Worm (Caenorhabditis elegans) whole organism, young adult: Measurements from ENCODE around the gene C02F5.12.

Experiments
- C17E4.6 ChIP-seq: fragments of 200-800 bp; sonication (Bioruptor generic); IDR thresholded peaks from 2 replicates; pipeline ENCODE4 v1.3.6; 2022; ENCODE audit warnings: missing genetic modification reagents, missing genetic modification characterization, missing compliant biosample characterization
- F52B5.7 ChIP-seq: sonication (generic microtip); optimal IDR thresholded peaks from 2 replicates; lab custom pipeline; 2016; ENCODE audit warnings: mild to moderate bottlenecking, missing genetic modification characterization, missing compliant biosample characterization
- F57C9.4 ChIP-seq: sonication (generic microtip); optimal IDR thresholded peaks from 2 replicates; lab custom pipeline; 2017; ENCODE audit warnings: mild to moderate bottlenecking, missing genetic modification characterization, missing compliant biosample characterization
- Y56A3A.18 ChIP-seq: fragments of 200-800 bp; sonication (Bioruptor generic); IDR thresholded peaks from 2 replicates; pipeline ENCODE4 v1.3.6; 2022; ENCODE audit warnings: missing genetic modification reagents, missing genetic modification characterization, missing compliant biosample characterization
- attf-5 ChIP-seq: fragments of 200-800 bp; sonication (Bioruptor generic); optimal IDR thresholded peaks from 2 replicates; lab custom pipeline; 2018; ENCODE audit warnings: mild to moderate bottlenecking, missing genetic modification characterization, missing compliant biosample characterization
- ccch-3 ChIP-seq: fragments of 200-800 bp; sonication (Bioruptor generic); optimal IDR thresholded peaks from 2 replicates; lab custom pipeline; 2018; ENCODE audit warnings: mild to moderate bottlenecking, missing genetic modification characterization, missing compliant biosample characterization
- ceh-27 ChIP-seq: fragments of 200-800 bp; sonication (Bioruptor generic); optimal IDR thresholded peaks from 2 replicates; lab custom pipeline; 2018; ENCODE audit warnings: mild to moderate bottlenecking, missing genetic modification characterization, moderate library complexity, missing compliant biosample characterization
- ceh-91 ChIP-seq: fragments of 200-800 bp; sonication (Bioruptor generic); IDR thresholded peaks from 2 replicates; pipeline ENCODE4 v1.3.6; 2022; ENCODE audit warnings: missing genetic modification reagents, missing genetic modification characterization, missing compliant biosample characterization
- egl-18 ChIP-seq: fragments of 200-800 bp; sonication (Bioruptor generic); IDR thresholded peaks from 2 replicates; pipeline ENCODE4 v1.3.6; 2022; ENCODE audit warnings: missing genetic modification reagents, missing genetic modification characterization, missing compliant biosample characterization
- ekl-4 ChIP-seq: fragments of 200-800 bp; sonication (Bioruptor generic); IDR thresholded peaks from 2 replicates; pipeline ENCODE4 v1.3.6; 2022; ENCODE audit warnings: missing genetic modification reagents, missing genetic modification characterization, missing compliant biosample characterization
- gei-17 ChIP-seq: fragments of 200-800 bp; sonication (Bioruptor generic); optimal IDR thresholded peaks from 2 replicates; lab custom pipeline; 2018; ENCODE audit warnings: mild to moderate bottlenecking, missing genetic modification characterization, missing compliant biosample characterization
- him-1 ChIP-seq: sonication (generic microtip); optimal IDR thresholded peaks from 2 replicates; lab custom pipeline; 2016; ENCODE audit warnings: missing genotype, missing genetic modification reagents, missing genetic modification characterization, missing compliant biosample characterization
- hlh-26 ChIP-seq: fragments of 200-800 bp; sonication (Bioruptor generic); conservative IDR thresholded peaks from 2 replicates; pipeline ENCODE4 v1.3.6; 2022; ENCODE audit warnings: missing genetic modification reagents, missing genetic modification characterization, missing compliant biosample characterization
- hmg-1.2 ChIP-seq: fragments of 200-800 bp; sonication (Bioruptor generic); IDR thresholded peaks from 2 replicates; pipeline ENCODE4 v1.3.6; 2022; ENCODE audit warnings: missing genetic modification reagents, missing genetic modification characterization, missing compliant biosample characterization
- hmg-20 ChIP-seq: fragments of 200-800 bp; sonication (Bioruptor generic); IDR thresholded peaks from 2 replicates; pipeline ENCODE4 v1.3.6; 2022; ENCODE audit warnings: missing genetic modification reagents, missing genetic modification characterization, missing compliant biosample characterization
- lsl-1 ChIP-seq: fragments of 200-800 bp; sonication (Bioruptor generic); optimal IDR thresholded peaks from 2 replicates; lab custom pipeline; 2018; ENCODE audit warnings: mild to moderate bottlenecking, missing genetic modification characterization, moderate library complexity, missing compliant biosample characterization
- lsy-27 ChIP-seq: sonication (generic microtip); optimal IDR thresholded peaks from 2 replicates; lab custom pipeline; 2017; ENCODE audit warnings: missing genetic modification characterization, mild to moderate bottlenecking, missing compliant biosample characterization, antibody characterized with exemption, missing genotype, borderline replicate concordance; ENCODE audit not compliant: insufficient read depth
- madf-10 ChIP-seq: sonication (generic microtip); optimal IDR thresholded peaks from 2 replicates; lab custom pipeline; 2016; ENCODE audit warnings: mild to moderate bottlenecking, missing genetic modification characterization, missing compliant biosample characterization
- madf-3 ChIP-seq: fragments of 200-800 bp; sonication (Bioruptor generic); IDR thresholded peaks from 2 replicates; pipeline ENCODE4 v1.3.6; 2022; ENCODE audit warnings: missing genetic modification reagents, missing genetic modification characterization, missing compliant biosample characterization
- madf-8 ChIP-seq: fragments of 200-800 bp; sonication (Bioruptor generic); conservative IDR thresholded peaks from 2 replicates; pipeline ENCODE4 v1.3.6; 2022; ENCODE audit warnings: missing genetic modification reagents, missing genetic modification characterization, missing compliant biosample characterization
- nfya-1 ChIP-seq: sonication (generic microtip); optimal IDR thresholded peaks from 2 replicates; lab custom pipeline; 2017; ENCODE audit warnings: antibody characterized with exemption, missing compliant biosample characterization, missing genetic modification characterization, borderline replicate concordance; ENCODE audit not compliant: insufficient read depth
- nhr-90 ChIP-seq: sonication (generic microtip); optimal IDR thresholded peaks from 2 replicates; lab custom pipeline; 2016; ENCODE audit warnings: missing genotype, mild to moderate bottlenecking, missing genetic modification characterization, missing compliant biosample characterization
- pha-4 ChIP-seq: fragments of 150-350 bp; sonication (generic microtip); optimal IDR thresholded peaks from 2 replicates; lab custom pipeline; 2014; ENCODE audit warnings: missing biosample characterization, missing genetic modification reagents, missing genetic modification characterization
- somi-1 ChIP-seq: fragments of 200-800 bp; sonication (Bioruptor generic); optimal IDR thresholded peaks from 2 replicates; lab custom pipeline; 2018; ENCODE audit warnings: mild to moderate bottlenecking, missing genetic modification characterization, missing compliant biosample characterization
- tbp1 ChIP-seq: fragments of 200-800 bp; sonication (Bioruptor generic); optimal IDR thresholded peaks from 2 replicates; lab custom pipeline; 2018; ENCODE audit warnings: mild to moderate bottlenecking, missing genetic modification characterization, missing compliant biosample characterization
- unc-62 ChIP-seq: fragments of 150-350 bp; optimal IDR thresholded peaks from 2 replicates; lab custom pipeline; 2014; ENCODE audit warnings: missing biosample characterization, missing genetic modification reagents, missing genetic modification characterization
- xnd-1 ChIP-seq: sonication (generic microtip); optimal IDR thresholded peaks from 2 replicates; lab custom pipeline; 2016; ENCODE audit warnings: missing genotype, missing genetic modification reagents, missing genetic modification characterization, missing compliant biosample characterization
- ztf-3 ChIP-seq: fragments of 200-800 bp; sonication (Bioruptor generic); optimal IDR thresholded peaks from 2 replicates; lab custom pipeline; 2018; ENCODE audit warnings: mild to moderate bottlenecking, missing genetic modification characterization, missing compliant biosample characterization

C02F5.12 gene

ce11 chrIII:8201117-8201516 is 41.7 kb downstream of the C02F5.12 start, which contains the start of gene unc-36 (continued):
- no peak for TF ChIP-seq tbp1 (GFP tag; lab: Kevin White, UChicago)
- TF ChIP-seq F52B5.7 (tag; lab: Kevin White, UChicago) = no peak
- no peak for TF ChIP-seq ekl-4 (GFP tag; lab: Robert Waterston, UW)
- no peak for TF ChIP-seq gei-17
- no peak for TF ChIP-seq nhr-90 (tag; lab: Kevin White, UChicago)
- TF ChIP-seq, all 124 proteins: peak for 0

- TF ChIP-seq Y56A3A.18 (GFP tag; lab: Robert Waterston, UW) (no peak), attf-5 (GFP tag; lab: Kevin White, UChicago) (no peak), ztf-3 (GFP tag; lab: Kevin White, UChicago) (no peak), ccch-3 (GFP tag; lab: Kevin White, UChicago) (no peak), hmg-20 (no peak), lsy-27 (tag; lab: Kevin White, UChicago) (no peak), ceh-27 (GFP tag; lab: Kevin White, UChicago) (no peak), nfya-1 (tag; lab: Kevin White, UChicago) (no peak), madf-3 (GFP tag; lab: Robert Waterston, UW) (no peak), hlh-26 (GFP tag; lab: Robert Waterston, UW) (no peak), somi-1 (no peak), C17E4.6 (GFP tag; lab: Robert Waterston, UW) (no peak), him-1 (tag; lab: Kevin White, UChicago) (no peak), unc-62 (no peak), madf-8 (GFP tag; lab: Robert Waterston, UW) (no peak), F57C9.4 (tag; lab: Kevin White, UChicago) (no peak), ceh-91 (GFP tag; lab: Robert Waterston, UW) (no peak), egl-18 (GFP tag; lab: Robert Waterston, UW) (no peak), pha-4 (tag; lab: Kevin White, UChicago) (no peak)
- TF ChIP-seq, all 124 proteins: peak for 0
Measured at ce11 chrIII:8199060-8199459, 43.8 kb downstream of the C02F5.12 start.

DNA sequence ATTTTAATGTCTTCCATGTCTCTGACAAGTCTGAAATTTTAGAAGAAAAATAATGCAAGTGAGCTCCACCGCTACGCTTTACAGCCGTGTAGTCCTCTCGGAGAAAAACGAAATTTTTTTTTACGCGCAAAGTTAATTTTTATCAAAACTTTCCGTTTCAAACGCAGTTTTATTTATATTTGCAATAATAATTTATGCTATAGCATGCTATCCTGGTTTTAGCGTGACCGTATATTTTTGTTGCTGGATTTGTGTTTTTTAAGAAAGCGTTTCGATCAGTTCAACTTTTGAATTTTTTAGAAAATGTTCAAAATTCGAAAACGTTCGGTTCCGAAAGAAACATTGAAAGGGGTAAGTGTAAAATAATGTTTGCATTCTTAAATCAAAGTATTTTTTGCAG is 51.1 kb downstream of the C02F5.12 start, which contains the start of gene C50C3.1:
Gene C50C3.1, plus strand, starts transcription at position 301 of the 400 bp plus-strand sequence.
- TF ChIP-seq hmg-20 = no peak
- TF ChIP-seq xnd-1 (tag; lab: Kevin White, UChicago) = no peak
- no peak for TF ChIP-seq somi-1
- no peak for TF ChIP-seq madf-10 (tag; lab: Kevin White, UChicago)
- TF ChIP-seq lsl-1 = peak; percentile 48
- peak; percentile 36; the same call in 1 of the 2 replicates for TF ChIP-seq hmg-1.2 (GFP tag; lab: Robert Waterston, UW)
